Worm (Caenorhabditis elegans) whole organism, young adult: Measurements from ENCODE around the gene C12D8.20.

Experiments
- B0019.2 ChIP-seq: fragments of 200-800 bp; sonication (Bioruptor generic); conservative IDR thresholded peaks from 2 replicates; pipeline ENCODE4 v1.3.6; 2022; ENCODE audit warnings: missing genetic modification reagents, missing genetic modification characterization, missing compliant biosample characterization
- B0035.1 ChIP-seq: sonication (generic microtip); optimal IDR thresholded peaks from 2 replicates; lab custom pipeline; 2016; ENCODE audit warnings: missing genetic modification characterization, mild to moderate bottlenecking, missing compliant biosample characterization, missing genotype, missing genetic modification reagents
- B0261.1 ChIP-seq: sonication (generic microtip); optimal IDR thresholded peaks from 2 replicates; lab custom pipeline; 2016; ENCODE audit warnings: mild to moderate bottlenecking, missing genetic modification characterization, moderate library complexity, missing compliant biosample characterization
- B0336.3 ChIP-seq: fragments of 200-800 bp; sonication (Bioruptor generic); IDR thresholded peaks from 2 replicates; pipeline ENCODE4 v1.3.6; 2022; ENCODE audit warnings: missing genetic modification characterization, missing compliant biosample characterization
- C06A6.2 ChIP-seq: fragments of 200-800 bp; sonication (Bioruptor generic); conservative IDR thresholded peaks from 2 replicates; pipeline ENCODE4 v1.3.6; 2022; ENCODE audit warnings: missing genetic modification characterization, missing compliant biosample characterization
- C17E4.6 ChIP-seq: fragments of 200-800 bp; sonication (Bioruptor generic); IDR thresholded peaks from 2 replicates; pipeline ENCODE4 v1.3.6; 2022; ENCODE audit warnings: missing genetic modification reagents, missing genetic modification characterization, missing compliant biosample characterization
- F49E8.2 ChIP-seq: sonication (generic microtip); optimal IDR thresholded peaks from 3 replicates; lab custom pipeline; 2017; ENCODE audit warnings: missing genetic modification characterization, mild to moderate bottlenecking, missing compliant biosample characterization, antibody characterized with exemption, moderate library complexity; ENCODE audit not compliant: insufficient read depth
- F52B5.7 ChIP-seq: sonication (generic microtip); optimal IDR thresholded peaks from 2 replicates; lab custom pipeline; 2016; ENCODE audit warnings: mild to moderate bottlenecking, missing genetic modification characterization, missing compliant biosample characterization
- F57A8.1 ChIP-seq: fragments of 200-800 bp; sonication (Bioruptor generic); optimal IDR thresholded peaks from 2 replicates; lab custom pipeline; 2018; ENCODE audit warnings: mild to moderate bottlenecking, missing genetic modification characterization, moderate library complexity, missing compliant biosample characterization
- T26A5.8 ChIP-seq: sonication (generic microtip); optimal IDR thresholded peaks from 2 replicates; lab custom pipeline; 2016; ENCODE audit warnings: missing genetic modification characterization, missing compliant biosample characterization
- Y53G8AR.9 ChIP-seq: fragments of 200-800 bp; sonication (Bioruptor generic); conservative IDR thresholded peaks from 2 replicates; pipeline ENCODE4 v1.3.6; 2022; ENCODE audit warnings: missing genetic modification reagents, missing genetic modification characterization, missing compliant biosample characterization
- Y79H2A.3 ChIP-seq: fragments of 200-800 bp; sonication (Bioruptor generic); conservative IDR thresholded peaks from 2 replicates; pipeline ENCODE4 v1.3.6; 2022; ENCODE audit warnings: missing genetic modification reagents, missing genetic modification characterization, missing compliant biosample characterization
- ZK185.1 ChIP-seq: sonication (generic microtip); optimal IDR thresholded peaks from 2 replicates; lab custom pipeline; 2016; ENCODE audit warnings: mild to moderate bottlenecking, missing genetic modification characterization, missing compliant biosample characterization; ENCODE audit not compliant: poor library complexity, severe bottlenecking
- aptf-3 ChIP-seq: fragments of 200-800 bp; sonication (Bioruptor generic); IDR thresholded peaks from 2 replicates; pipeline ENCODE4 v1.3.6; 2022; ENCODE audit warnings: missing genetic modification characterization, missing compliant biosample characterization
- attf-3 ChIP-seq: fragments of 200-800 bp; sonication (Bioruptor generic); conservative IDR thresholded peaks from 2 replicates; pipeline ENCODE4 v1.3.6; 2022; ENCODE audit warnings: missing genetic modification reagents, missing genetic modification characterization, missing compliant biosample characterization
- ceh-100 ChIP-seq: fragments of 200-800 bp; sonication (Bioruptor generic); IDR thresholded peaks from 2 replicates; pipeline ENCODE4 v1.3.6; 2022; ENCODE audit warnings: missing genetic modification reagents, missing genetic modification characterization, missing compliant biosample characterization
- ceh-27 ChIP-seq: fragments of 200-800 bp; sonication (Bioruptor generic); optimal IDR thresholded peaks from 2 replicates; lab custom pipeline; 2018; ENCODE audit warnings: mild to moderate bottlenecking, missing genetic modification characterization, moderate library complexity, missing compliant biosample characterization
- ceh-79 ChIP-seq: sonication (generic microtip); optimal IDR thresholded peaks from 2 replicates; lab custom pipeline; 2017; ENCODE audit warnings: mild to moderate bottlenecking, missing genetic modification characterization, missing compliant biosample characterization
- dox-1 ChIP-seq: fragments of 200-800 bp; sonication (Bioruptor generic); IDR thresholded peaks from 2 replicates; pipeline ENCODE4 v1.3.6; 2022; ENCODE audit warnings: missing genetic modification reagents, missing genetic modification characterization, missing compliant biosample characterization
- efl-1 ChIP-seq: fragments of 150-350 bp; optimal IDR thresholded peaks from 2 replicates; lab custom pipeline; 2014; ENCODE audit warnings: missing biosample characterization, missing genetic modification reagents, missing genetic modification characterization
- egl-18 ChIP-seq: fragments of 200-800 bp; sonication (Bioruptor generic); IDR thresholded peaks from 2 replicates; pipeline ENCODE4 v1.3.6; 2022; ENCODE audit warnings: missing genetic modification reagents, missing genetic modification characterization, missing compliant biosample characterization
- egrh-3 ChIP-seq: fragments of 200-800 bp; sonication (Bioruptor generic); IDR thresholded peaks from 2 replicates; pipeline ENCODE4 v1.3.6; 2022; ENCODE audit warnings: missing genetic modification reagents, missing genetic modification characterization, missing compliant biosample characterization
- ekl-4 ChIP-seq: fragments of 200-800 bp; sonication (Bioruptor generic); IDR thresholded peaks from 2 replicates; pipeline ENCODE4 v1.3.6; 2022; ENCODE audit warnings: missing genetic modification reagents, missing genetic modification characterization, missing compliant biosample characterization
- him-1 ChIP-seq: sonication (generic microtip); optimal IDR thresholded peaks from 2 replicates; lab custom pipeline; 2016; ENCODE audit warnings: missing genotype, missing genetic modification reagents, missing genetic modification characterization, missing compliant biosample characterization
- hlh-26 ChIP-seq: fragments of 200-800 bp; sonication (Bioruptor generic); conservative IDR thresholded peaks from 2 replicates; pipeline ENCODE4 v1.3.6; 2022; ENCODE audit warnings: missing genetic modification reagents, missing genetic modification characterization, missing compliant biosample characterization
- hmg-1.2 ChIP-seq: fragments of 200-800 bp; sonication (Bioruptor generic); IDR thresholded peaks from 2 replicates; pipeline ENCODE4 v1.3.6; 2022; ENCODE audit warnings: missing genetic modification reagents, missing genetic modification characterization, missing compliant biosample characterization
- lin-26 ChIP-seq: fragments of 200-800 bp; sonication (Bioruptor generic); IDR thresholded peaks from 2 replicates; pipeline ENCODE4 v1.3.6; 2022; ENCODE audit warnings: missing genetic modification reagents, missing genetic modification characterization, missing compliant biosample characterization
- lir-1 ChIP-seq: fragments of 200-800 bp; sonication (Bioruptor generic); conservative IDR thresholded peaks from 2 replicates; pipeline ENCODE4 v1.3.6; 2022; ENCODE audit warnings: missing genetic modification reagents, missing genetic modification characterization, missing compliant biosample characterization
- lsl-1 ChIP-seq: fragments of 200-800 bp; sonication (Bioruptor generic); optimal IDR thresholded peaks from 2 replicates; lab custom pipeline; 2018; ENCODE audit warnings: mild to moderate bottlenecking, missing genetic modification characterization, moderate library complexity, missing compliant biosample characterization
- mxl-1 ChIP-seq: sonication (generic microtip); optimal IDR thresholded peaks from 2 replicates; lab custom pipeline; 2016; ENCODE audit warnings: missing genetic modification characterization, missing compliant biosample characterization
- nhr-179 ChIP-seq: sonication (generic microtip); optimal IDR thresholded peaks from 2 replicates; lab custom pipeline; 2016; ENCODE audit warnings: mild to moderate bottlenecking, missing genetic modification characterization, missing compliant biosample characterization
- rcor-1 ChIP-seq: fragments of 200-800 bp; sonication (Bioruptor generic); IDR thresholded peaks from 2 replicates; pipeline ENCODE4 v1.3.6; 2022; ENCODE audit warnings: missing genetic modification reagents, missing genetic modification characterization, missing compliant biosample characterization
- snpc-1.3 ChIP-seq: sonication (generic microtip); optimal IDR thresholded peaks from 2 replicates; lab custom pipeline; 2017; ENCODE audit warnings: missing genetic modification characterization, mild to moderate bottlenecking, missing compliant biosample characterization, antibody characterized with exemption, moderate library complexity, missing genotype, missing genetic modification reagents; ENCODE audit not compliant: insufficient read depth
- snpc-3.4 ChIP-seq: sonication (generic microtip); optimal IDR thresholded peaks from 2 replicates; lab custom pipeline; 2017; ENCODE audit warnings: missing genetic modification characterization, mild to moderate bottlenecking, missing compliant biosample characterization, antibody characterized with exemption, moderate library complexity, missing genotype, missing genetic modification reagents
- snpc-4 ChIP-seq, 5 experiments: fragments of 150-350 bp in 1 of 5; sonication (generic microtip) in 4 of 5; optimal IDR thresholded peaks; 2 replicates each; lab custom pipeline; 2014 to 2018; ENCODE audit warnings: missing genetic modification characterization in 5 of 5, missing biosample characterization in 3 of 5, antibody characterized with exemption in 2 of 5, mild to moderate bottlenecking in 2 of 5, missing compliant biosample characterization in 2 of 5, missing genotype in 2 of 5, moderate library complexity in 2 of 5, missing genetic modification reagents in 1 of 5
- somi-1 ChIP-seq: fragments of 200-800 bp; sonication (Bioruptor generic); optimal IDR thresholded peaks from 2 replicates; lab custom pipeline; 2018; ENCODE audit warnings: mild to moderate bottlenecking, missing genetic modification characterization, missing compliant biosample characterization
- sptf-2 ChIP-seq: fragments of 200-800 bp; sonication (Bioruptor generic); optimal IDR thresholded peaks from 2 replicates; lab custom pipeline; 2018; ENCODE audit warnings: mild to moderate bottlenecking, missing genetic modification characterization, missing compliant biosample characterization
- tbp1 ChIP-seq: fragments of 200-800 bp; sonication (Bioruptor generic); optimal IDR thresholded peaks from 2 replicates; lab custom pipeline; 2018; ENCODE audit warnings: mild to moderate bottlenecking, missing genetic modification characterization, missing compliant biosample characterization
- ztf-28 ChIP-seq: fragments of 200-800 bp; sonication (Bioruptor generic); IDR thresholded peaks from 2 replicates; pipeline ENCODE4 v1.3.6; 2022; ENCODE audit warnings: missing genetic modification reagents, missing genetic modification characterization, missing compliant biosample characterization
- ztf-3 ChIP-seq: fragments of 200-800 bp; sonication (Bioruptor generic); optimal IDR thresholded peaks from 2 replicates; lab custom pipeline; 2018; ENCODE audit warnings: mild to moderate bottlenecking, missing genetic modification characterization, missing compliant biosample characterization
- ztf-6 ChIP-seq: fragments of 200-800 bp; sonication (Bioruptor generic); IDR thresholded peaks from 2 replicates; pipeline ENCODE4 v1.3.6; 2022; ENCODE audit warnings: missing genetic modification reagents, missing genetic modification characterization, missing compliant biosample characterization

Gene C12D8.20

DNA sequence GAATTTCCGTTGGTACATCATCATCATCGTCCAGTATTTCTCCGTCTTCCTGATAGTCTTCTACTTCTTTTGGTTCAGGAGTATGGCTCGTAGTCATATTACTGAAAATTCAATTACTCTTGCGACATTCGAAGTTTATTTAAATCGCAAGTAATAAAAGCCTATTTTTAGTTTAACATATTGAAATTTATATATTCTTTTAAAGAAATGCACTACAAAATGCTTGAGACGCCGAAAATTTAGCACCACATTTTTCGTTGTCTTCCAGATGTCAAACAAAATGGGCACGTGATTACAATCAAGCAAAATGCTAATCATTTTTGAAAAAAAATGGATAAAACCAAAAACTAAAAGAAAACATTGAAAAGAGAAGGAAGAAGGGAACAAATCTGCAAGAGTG lies 10.1 kb upstream of the C12D8.20 start, which contains the start of gene zhit-3:
Gene zhit-3 (minus strand): TSS at position 101 of the 400 bp plus-strand sequence.
- TF ChIP-seq snpc-1.3 (tag; lab: Kevin White, UChicago): no peak
- no peak for TF ChIP-seq egl-18 (GFP tag; lab: Robert Waterston, UW)
- TF ChIP-seq ekl-4 (GFP tag; lab: Robert Waterston, UW): no peak
- no peak for TF ChIP-seq efl-1 (GFP tag; lab: Kevin White, UChicago)
- no peak for TF ChIP-seq F49E8.2 (tag; lab: Kevin White, UChicago)
- TF ChIP-seq hmg-1.2: no peak

DNA sequence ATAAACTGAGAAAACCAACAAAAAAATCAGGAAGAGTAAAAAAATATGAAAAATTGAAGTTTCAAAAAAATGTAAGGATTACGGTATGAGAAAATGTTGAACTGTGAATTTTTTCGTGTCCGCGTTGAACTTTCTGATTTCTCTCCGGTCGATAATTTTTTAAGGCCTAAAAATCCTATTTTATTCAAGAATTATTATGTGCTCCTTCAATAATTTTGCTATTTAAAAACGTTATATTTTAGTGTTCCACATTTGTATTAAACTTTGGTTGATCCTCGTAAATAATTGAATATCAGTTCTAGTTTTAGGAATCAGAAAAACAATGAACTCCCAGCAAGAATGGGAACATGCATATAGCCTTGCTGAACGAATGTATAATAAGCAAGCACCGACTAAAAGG lies 9.5 kb upstream of the C12D8.20 start, which contains the start of gene hpo-40:
Gene hpo-40 (plus strand): TSS at position 301 of the 400 bp plus-strand sequence.
- TF ChIP-seq lsl-1 (GFP tag; lab: Kevin White, UChicago): peak; percentile 34
- TF ChIP-seq dox-1 (GFP tag; lab: Robert Waterston, UW): no peak

DNA sequence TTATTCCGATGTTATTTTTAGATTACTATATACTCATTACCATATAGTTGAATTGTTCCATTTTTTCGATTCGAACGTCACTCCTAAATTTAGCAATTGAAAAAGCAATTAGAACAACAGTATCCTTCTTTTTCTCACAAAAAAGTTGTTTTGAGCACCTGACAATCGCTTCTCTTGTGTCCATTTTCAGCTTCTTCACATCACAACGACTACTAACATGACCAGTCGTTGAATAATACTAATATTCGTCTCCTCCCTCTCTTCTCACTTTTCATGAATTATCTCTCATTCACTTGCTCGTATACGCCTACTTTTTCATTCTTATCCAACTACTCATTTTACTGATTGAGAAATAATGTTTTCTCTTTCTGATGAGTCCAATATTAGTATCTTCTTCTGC lies 5.4 kb upstream of the C12D8.20 start, which contains the start of gene ZK856.14:
Gene ZK856.14 (plus strand): TSS at position 301 of the 400 bp plus-strand sequence.
- TF ChIP-seq attf-3 (GFP tag; lab: Robert Waterston, UW) (no peak), ZK185.1 (tag; lab: Kevin White, UChicago) (no peak), ceh-27 (GFP tag; lab: Kevin White, UChicago) (no peak), T26A5.8 (no peak), ztf-28 (GFP tag; lab: Robert Waterston, UW) (no peak), B0336.3 (no peak), efl-1 (GFP tag; lab: Kevin White, UChicago) (no peak), F57A8.1 (no peak), nhr-179 (tag; lab: Kevin White, UChicago) (no peak), snpc-4 (GFP tag; optimal IDR thresholded peaks at IDR 0.05; lab: Kevin White, UChicago) (no peak), snpc-4 (tag; optimal IDR thresholded peaks at IDR 0.05; lab: Kevin White, UChicago) (no peak), sptf-2 (GFP tag; lab: Kevin White, UChicago) (no peak), ceh-79 (no peak), F52B5.7 (tag; lab: Kevin White, UChicago) (no peak), lir-1 (GFP tag; lab: Robert Waterston, UW) (no peak), C17E4.6 (no peak), snpc-3.4 (no peak), rcor-1 (GFP tag; lab: Robert Waterston, UW) (no peak), B0261.1 (no peak), hlh-26 (GFP tag; lab: Robert Waterston, UW) (no peak)

DNA sequence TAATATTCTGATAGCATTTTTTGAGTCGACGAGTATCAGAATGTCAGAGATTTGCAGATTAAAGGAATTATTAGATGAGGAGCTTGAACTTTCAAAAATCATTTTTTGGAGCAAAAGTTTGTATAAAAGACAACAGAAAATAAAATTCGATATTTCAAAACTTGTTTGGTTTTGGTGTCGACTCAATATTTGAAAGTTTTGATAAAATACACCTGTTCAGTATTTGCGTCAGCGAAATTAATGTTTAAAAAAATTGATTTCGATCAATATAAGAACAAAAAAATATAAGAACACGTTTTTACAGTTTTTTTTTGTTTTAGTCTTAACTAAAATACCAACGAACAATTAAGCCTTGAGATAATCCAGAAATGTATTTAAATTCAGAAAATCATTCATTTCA lies 1.5 kb upstream of the C12D8.20 start, which contains the start of gene C12D8.13:
Gene C12D8.13 (minus strand): TSS at position 101 of the 400 bp plus-strand sequence.
- TF ChIP-seq aptf-3 (GFP tag; lab: Robert Waterston, UW) (no peak), ceh-100 (GFP tag; lab: Robert Waterston, UW) (no peak), egrh-3 (GFP tag; lab: Robert Waterston, UW) (no peak), him-1 (tag; lab: Kevin White, UChicago) (no peak), B0019.2 (GFP tag; lab: Robert Waterston, UW) (no peak)

DNA sequence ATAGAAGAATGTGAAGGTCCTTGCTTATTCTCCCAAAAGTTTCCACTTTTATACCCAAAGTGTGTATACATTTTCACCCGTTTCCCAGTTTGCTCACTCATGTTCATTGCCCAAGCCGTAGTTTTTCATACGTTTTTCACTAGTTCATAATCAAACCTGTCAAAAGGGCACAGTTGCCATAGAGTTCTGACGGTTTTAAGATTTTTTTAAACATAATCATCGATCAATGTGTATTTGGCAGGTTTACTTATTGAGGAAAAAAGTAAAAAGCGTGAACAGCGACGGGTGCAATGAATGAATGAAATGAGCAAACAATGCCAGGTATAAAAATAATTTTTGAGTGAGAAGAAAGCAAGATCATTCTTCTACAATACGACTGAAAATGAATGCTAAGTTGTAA lies 790 bp upstream of the C12D8.20 start, which contains the start of the genes fipr-5 and fipr-9:
Gene fipr-5 (minus strand): TSS at position 101 of the 400 bp plus-strand sequence.
Gene fipr-9 (plus strand): TSS at position 346 of the 400 bp plus-strand sequence.
- no peak for TF ChIP-seq Y53G8AR.9 (GFP tag; lab: Robert Waterston, UW)
- TF ChIP-seq ztf-6 (GFP tag; lab: Robert Waterston, UW): no peak
- TF ChIP-seq Y79H2A.3 (GFP tag; lab: Robert Waterston, UW): no peak
- no peak for TF ChIP-seq C06A6.2 (GFP tag; lab: Robert Waterston, UW)
- no peak for TF ChIP-seq lin-26 (GFP tag; lab: Robert Waterston, UW)
- TF ChIP-seq ztf-3 (GFP tag; lab: Kevin White, UChicago): no peak
- TF ChIP-seq B0035.1 (tag; lab: Kevin White, UChicago): no peak
- TF ChIP-seq somi-1 (GFP tag; lab: Kevin White, UChicago): no peak
- TF ChIP-seq mxl-1 (tag; lab: Kevin White, UChicago): no peak
- no peak for TF ChIP-seq tbp1 (GFP tag; lab: Kevin White, UChicago)
